Fruit fly (Drosophila melanogaster) whole organism, embryonic: Measurements from ENCODE around the gene CG1074.

Source experiments
- CG30431 ChIP-seq: fragments of 200-800 bp; sonication (Bioruptor generic); optimal IDR thresholded peaks from 2 replicates; lab custom pipeline; 2017; ENCODE audit warnings: missing biosample characterization, missing genetic modification characterization
- CG32772 ChIP-seq: fragments of 200-800 bp; sonication (Bioruptor generic); IDR thresholded peaks from 2 replicates; pipeline ENCODE4 v1.3.6; 2022; ENCODE audit warnings: missing biosample characterization, missing genetic modification characterization
- CG33557 ChIP-seq: fragments of 200-800 bp; sonication (Bioruptor generic); optimal IDR thresholded peaks from 2 replicates; lab custom pipeline; 2019; ENCODE audit warnings: missing biosample characterization, mild to moderate bottlenecking, missing genetic modification characterization, moderate library complexity
- E2f2 ChIP-seq: fragments of 200-800 bp; sonication (Bioruptor generic); IDR thresholded peaks from 2 replicates; pipeline ENCODE4 v1.3.6; 2022; ENCODE audit warnings: missing biosample characterization, missing genetic modification characterization
- Nf-YB ChIP-seq: fragments of 200-800 bp; sonication (Bioruptor generic); optimal IDR thresholded peaks from 3 replicates; lab custom pipeline; 2019; ENCODE audit warnings: missing biosample characterization, mild to moderate bottlenecking, missing genetic modification characterization, moderate library complexity
- Optix ChIP-seq: fragments of 200-800 bp; sonication (Bioruptor generic); IDR thresholded peaks from 3 replicates; pipeline ENCODE4 v1.3.6; 2022; ENCODE audit warnings: missing biosample characterization, missing genetic modification characterization
- bcd ChIP-seq: fragments of 200-800 bp; sonication (Bioruptor generic); optimal IDR thresholded peaks from 2 replicates; lab custom pipeline; 2017; ENCODE audit warnings: missing biosample characterization, mild to moderate bottlenecking, missing genetic modification characterization
- br ChIP-seq: fragments of >200 bp; optimal IDR thresholded peaks from 2 replicates; lab custom pipeline; 2017
- chn ChIP-seq: fragments of 200-800 bp; sonication (Bioruptor generic); optimal IDR thresholded peaks from 2 replicates; lab custom pipeline; 2016; ENCODE audit warnings: missing biosample characterization, missing genetic modification characterization
- grn ChIP-seq: fragments of 200-800 bp; sonication (Bioruptor generic); optimal IDR thresholded peaks from 3 replicates; lab custom pipeline; 2017; ENCODE audit warnings: missing biosample characterization, missing genetic modification characterization
- h ChIP-seq: fragments of >200 bp; optimal IDR thresholded peaks from 2 replicates; lab custom pipeline; 2017
- pnt ChIP-seq: fragments of 200-800 bp; sonication (Bioruptor generic); optimal IDR thresholded peaks from 3 replicates; lab custom pipeline; 2016; ENCODE audit warnings: missing biosample characterization, missing genetic modification characterization
- tio ChIP-seq: fragments of 200-800 bp; sonication (Bioruptor generic); optimal IDR thresholded peaks from 2 replicates; lab custom pipeline; 2017; ENCODE audit warnings: missing biosample characterization, missing genetic modification characterization, inconsistent platforms

dm6 chr3R:4403706-4404392 lies 29.9 kb upstream of the CG1074 start:
- TF ChIP-seq Nf-YB (GFP tag; lab: Kevin White, UChicago) = no peak
- TF ChIP-seq Optix = no peak
- no peak for TF ChIP-seq pnt (GFP tag; lab: Kevin White, UChicago)
- no peak for TF ChIP-seq tio (GFP tag; lab: Kevin White, UChicago)
- TF ChIP-seq CG33557 (GFP tag; lab: Kevin White, UChicago) = no peak
- no peak for TF ChIP-seq bcd (GFP tag; lab: Kevin White, UChicago)
- TF ChIP-seq CG30431 (GFP tag; lab: Kevin White, UChicago) = no peak
- no peak for TF ChIP-seq br
- 0 out of 2 replicates have a peak, but pooled peaks have one; percentile 4 for TF ChIP-seq E2f2 (GFP tag; lab: Robert Waterston, UW)
- TF ChIP-seq h (lab: Kevin White, UChicago) = no peak
- no peak for TF ChIP-seq chn (GFP tag; lab: Kevin White, UChicago)
- no peak for TF ChIP-seq CG32772 (GFP tag; lab: Robert Waterston, UW)
- peak; percentile 66 for TF ChIP-seq grn (GFP tag; lab: Kevin White, UChicago)
